Worm (Caenorhabditis elegans): Measurements from ENCODE around the gene C10A4.1.

- no peak for TF ChIP-seq hmg-11 (tag; optimal IDR thresholded peaks at IDR 0.05)
- TF ChIP-seq nhr-76 (tag; optimal IDR thresholded peaks at IDR 0.05): no peak
- TF ChIP-seq ztf-4 (tag; optimal IDR thresholded peaks at IDR 0.05): no peak
Observed at ce11 chrX:7424813-7425212, 8.6 kb downstream of the C10A4.1 start, which contains the start of gene mnm-2.

Data from whole organism, L3 larva.